Worm (Caenorhabditis elegans): ENCODE measurements around the gene C49F5.8.

Gene C49F5.8

ce11 chrX:12003969-12004368 lies 44.0 kb downstream of the C49F5.8 start:
- TF ChIP-seq hlh-1 (tag; optimal IDR thresholded peaks at IDR 0.05): no peak
- TF ChIP-seq lin-32 (GFP tag; optimal IDR thresholded peaks at IDR 0.05): no peak
- no peak for TF ChIP-seq nhr-28 (tag; optimal IDR thresholded peaks at IDR 0.05)
- no peak for TF ChIP-seq ceh-43 (GFP tag; optimal IDR thresholded peaks at IDR 0.05)
- no peak for TF ChIP-seq snpc-4 (tag; optimal IDR thresholded peaks at IDR 0.05)
- TF ChIP-seq lin-13 (tag; optimal IDR thresholded peaks at IDR 0.05): no peak
- TF ChIP-seq flh-1 (GFP tag; optimal IDR thresholded peaks at IDR 0.05): no peak
- no peak for TF ChIP-seq nhr-237 (tag; optimal IDR thresholded peaks at IDR 0.05)
- no peak for TF ChIP-seq ceh-39 (tag; optimal IDR thresholded peaks at IDR 0.05)
- no peak for TF ChIP-seq tbx-8 (GFP tag; optimal IDR thresholded peaks at IDR 0.05)

ce11 chrX:12004925-12005324 lies 45.0 kb downstream of the C49F5.8 start:
- TF ChIP-seq lsy-2 (tag; optimal IDR thresholded peaks at IDR 0.05): no peak
- TF ChIP-seq drap-1 (GFP tag; optimal IDR thresholded peaks at IDR 0.05): no peak
- TF ChIP-seq unc-39 (tag; optimal IDR thresholded peaks at IDR 0.05): no peak
- TF ChIP-seq ham-2 (GFP tag; optimal IDR thresholded peaks at IDR 0.05): no peak
- no peak for TF ChIP-seq ces-1 (GFP tag; optimal IDR thresholded peaks at IDR 0.05)
- TF ChIP-seq cnd-1 (tag; optimal IDR thresholded peaks at IDR 0.05): no peak
- no peak for TF ChIP-seq pha-4 (tag; optimal IDR thresholded peaks at IDR 0.05)
- TF ChIP-seq mab-5 (tag; optimal IDR thresholded peaks at IDR 0.05): no peak
- TF ChIP-seq ceh-43 (GFP tag; optimal IDR thresholded peaks at IDR 0.05): no peak
- TF ChIP-seq ceh-83 (GFP tag; optimal IDR thresholded peaks at IDR 0.05): no peak
- no peak for TF ChIP-seq elt-3 (tag; optimal IDR thresholded peaks at IDR 0.05)
- no peak for TF ChIP-seq lin-32 (GFP tag; optimal IDR thresholded peaks at IDR 0.05)

- TF ChIP-seq cnd-1 (tag; optimal IDR thresholded peaks at IDR 0.05): no peak
- TF ChIP-seq unc-39 (tag; optimal IDR thresholded peaks at IDR 0.05): no peak
- no peak for TF ChIP-seq nhr-12 (tag; optimal IDR thresholded peaks at IDR 0.05)
- no peak for TF ChIP-seq drap-1 (GFP tag; optimal IDR thresholded peaks at IDR 0.05)
- TF ChIP-seq nhr-76 (tag; optimal IDR thresholded peaks at IDR 0.05): no peak
- no peak for TF ChIP-seq hlh-1 (tag; optimal IDR thresholded peaks at IDR 0.05)
- TF ChIP-seq tbx-8 (GFP tag; optimal IDR thresholded peaks at IDR 0.05): no peak
- TF ChIP-seq mab-5 (tag; optimal IDR thresholded peaks at IDR 0.05): no peak
- TF ChIP-seq pha-4 (tag; optimal IDR thresholded peaks at IDR 0.05): no peak
- no peak for TF ChIP-seq ces-1 (GFP tag; optimal IDR thresholded peaks at IDR 0.05)
- TF ChIP-seq ceh-39 (tag; optimal IDR thresholded peaks at IDR 0.05): no peak
- no peak for TF ChIP-seq bed-3 (GFP tag; optimal IDR thresholded peaks at IDR 0.05)
- no peak for TF ChIP-seq lin-32 (GFP tag; optimal IDR thresholded peaks at IDR 0.05)
- no peak for TF ChIP-seq mep-1 (tag; optimal IDR thresholded peaks at IDR 0.05)
- TF ChIP-seq lin-13 (tag; optimal IDR thresholded peaks at IDR 0.05): no peak
- TF ChIP-seq blmp-1 (tag; optimal IDR thresholded peaks at IDR 0.05): no peak
- TF ChIP-seq ztf-11 (tag; optimal IDR thresholded peaks at IDR 0.05): no peak
- TF ChIP-seq lsy-2 (tag; optimal IDR thresholded peaks at IDR 0.05): no peak
- no peak for TF ChIP-seq elt-1 (tag; optimal IDR thresholded peaks at IDR 0.05; ENCODE audit: borderline replicate concordance, insufficient read depth)
Observed at ce11 chrX:12005499-12005959, 45.6 kb downstream of the C49F5.8 start, which contains the start of gene sma-5. sma-5 (minus strand) TSS chrX:12005549.

DNA sequence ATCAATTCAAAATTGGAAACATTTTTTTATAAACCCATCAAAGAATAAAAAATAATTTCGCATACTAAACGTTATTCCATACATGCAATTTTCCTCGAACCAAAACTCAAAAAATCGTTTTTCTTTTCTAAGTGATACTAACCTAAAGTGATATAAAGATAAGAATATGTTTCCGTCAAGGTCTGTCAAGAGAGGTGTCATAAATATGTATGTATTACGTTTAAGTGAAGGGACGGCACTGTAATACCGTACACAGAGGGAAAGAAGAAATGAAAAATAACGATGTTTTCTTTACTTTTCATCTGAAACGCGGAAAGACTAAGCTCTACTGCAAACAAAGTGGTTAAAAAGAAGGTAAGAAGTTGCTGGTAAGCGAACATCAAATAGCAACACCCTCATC lies 46.5 kb downstream of the C49F5.8 start:
- TF ChIP-seq ceh-83 (GFP tag; optimal IDR thresholded peaks at IDR 0.05): no peak
- TF ChIP-seq snpc-4 (tag; optimal IDR thresholded peaks at IDR 0.05): no peak
- no peak for TF ChIP-seq ces-1 (GFP tag; optimal IDR thresholded peaks at IDR 0.05)
- TF ChIP-seq nhr-12 (tag; optimal IDR thresholded peaks at IDR 0.05): no peak
- no peak for TF ChIP-seq mls-2 (tag; optimal IDR thresholded peaks at IDR 0.05)
- no peak for TF ChIP-seq drap-1 (GFP tag; optimal IDR thresholded peaks at IDR 0.05)
- TF ChIP-seq nhr-28 (tag; optimal IDR thresholded peaks at IDR 0.05): no peak
- no peak for TF ChIP-seq sptf-1 (tag; optimal IDR thresholded peaks at IDR 0.05)

DNA sequence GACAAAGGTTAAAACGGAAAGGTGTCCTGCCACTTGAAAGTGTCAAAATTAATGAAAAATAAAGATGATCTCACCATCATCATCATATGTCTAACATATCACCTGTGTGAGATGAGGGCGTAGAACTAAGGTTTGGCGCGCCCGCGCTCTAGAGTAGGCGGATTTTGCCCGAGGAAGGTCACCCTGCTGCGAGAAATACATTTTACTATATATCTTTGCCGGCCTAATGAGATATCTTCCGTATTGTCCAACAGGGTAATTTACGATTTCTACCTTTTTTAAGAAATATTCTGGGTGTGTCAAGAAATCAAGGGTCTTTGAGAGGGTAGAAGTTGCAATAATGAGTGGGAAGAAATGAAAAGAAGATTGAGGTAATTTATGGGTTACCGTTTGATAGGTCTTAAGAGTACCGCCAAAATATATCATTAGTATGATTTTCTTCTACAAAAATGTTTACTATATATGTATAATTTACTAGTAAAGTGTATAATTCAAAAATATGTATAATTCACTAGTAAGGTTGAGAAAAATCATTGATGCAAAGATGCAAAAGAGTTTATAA lies 48.0 kb downstream of the C49F5.8 start:
- TF ChIP-seq ztf-11 (tag; optimal IDR thresholded peaks at IDR 0.05) (no peak), pha-4 (tag; optimal IDR thresholded peaks at IDR 0.05) (no peak), hlh-1 (tag; optimal IDR thresholded peaks at IDR 0.05) (no peak), sem-2 (GFP tag; optimal IDR thresholded peaks at IDR 0.05) (no peak), lsy-2 (tag; optimal IDR thresholded peaks at IDR 0.05) (no peak), nhr-28 (tag; optimal IDR thresholded peaks at IDR 0.05) (no peak), unc-62 (GFP tag; optimal IDR thresholded peaks at IDR 0.05) (no peak), drap-1 (GFP tag; optimal IDR thresholded peaks at IDR 0.05) (no peak), unc-39 (tag; optimal IDR thresholded peaks at IDR 0.05) (no peak), mls-2 (tag; optimal IDR thresholded peaks at IDR 0.05) (no peak), elt-3 (tag; optimal IDR thresholded peaks at IDR 0.05) (no peak), tbx-8 (GFP tag; optimal IDR thresholded peaks at IDR 0.05) (no peak)

Measured in whole organism, mixed stage, embryonic.